Worm (Caenorhabditis elegans) whole organism, young adult: Measurements from ENCODE around the gene C03A3.2.

ENCODE experiments used
- C17E4.6 ChIP-seq: fragments of 200-800 bp; sonication (Bioruptor generic); IDR thresholded peaks from 2 replicates; pipeline ENCODE4 v1.3.6; 2022; ENCODE audit warnings: missing genetic modification reagents, missing genetic modification characterization, missing compliant biosample characterization
- F22D6.2 ChIP-seq: sonication (generic microtip); optimal IDR thresholded peaks from 2 replicates; lab custom pipeline; 2016; ENCODE audit warnings: mild to moderate bottlenecking, missing genetic modification characterization, missing compliant biosample characterization
- F23B12.7 ChIP-seq: sonication (generic microtip); optimal IDR thresholded peaks from 2 replicates; lab custom pipeline; 2017; ENCODE audit warnings: missing genetic modification characterization, mild to moderate bottlenecking, missing compliant biosample characterization, antibody characterized with exemption, moderate library complexity; ENCODE audit not compliant: insufficient read depth
- F57A8.1 ChIP-seq: fragments of 200-800 bp; sonication (Bioruptor generic); optimal IDR thresholded peaks from 2 replicates; lab custom pipeline; 2018; ENCODE audit warnings: mild to moderate bottlenecking, missing genetic modification characterization, moderate library complexity, missing compliant biosample characterization
- T07F8.4 ChIP-seq: sonication (generic microtip); optimal IDR thresholded peaks from 2 replicates; lab custom pipeline; 2016; ENCODE audit warnings: mild to moderate bottlenecking, missing genetic modification characterization, moderate library complexity, missing compliant biosample characterization
- Y56A3A.18 ChIP-seq: fragments of 200-800 bp; sonication (Bioruptor generic); IDR thresholded peaks from 2 replicates; pipeline ENCODE4 v1.3.6; 2022; ENCODE audit warnings: missing genetic modification reagents, missing genetic modification characterization, missing compliant biosample characterization
- Y67H2A.10 ChIP-seq: fragments of 200-800 bp; sonication (Bioruptor generic); conservative IDR thresholded peaks from 2 replicates; pipeline ENCODE4 v1.3.6; 2022; ENCODE audit warnings: missing genetic modification reagents, missing genetic modification characterization, missing compliant biosample characterization
- ama-1 ChIP-seq, 3 experiments: fragments of 150-350 bp in 1 of 3; sonication (generic microtip) in 2 of 3; optimal IDR thresholded peaks; 2 replicates each; lab custom pipeline; 2014 to 2018; ENCODE audit warnings: missing biosample characterization in 2 of 3, missing genetic modification characterization in 2 of 3, missing genetic modification reagents in 2 of 3
- attf-3 ChIP-seq: fragments of 200-800 bp; sonication (Bioruptor generic); conservative IDR thresholded peaks from 2 replicates; pipeline ENCODE4 v1.3.6; 2022; ENCODE audit warnings: missing genetic modification reagents, missing genetic modification characterization, missing compliant biosample characterization
- attf-6 ChIP-seq: fragments of 200-800 bp; sonication (Bioruptor generic); IDR thresholded peaks from 2 replicates; pipeline ENCODE4 v1.3.6; 2022; ENCODE audit warnings: missing genetic modification reagents, missing genetic modification characterization, missing compliant biosample characterization
- ceh-100 ChIP-seq: fragments of 200-800 bp; sonication (Bioruptor generic); IDR thresholded peaks from 2 replicates; pipeline ENCODE4 v1.3.6; 2022; ENCODE audit warnings: missing genetic modification reagents, missing genetic modification characterization, missing compliant biosample characterization
- ceh-40 ChIP-seq: fragments of 200-800 bp; sonication (Bioruptor generic); IDR thresholded peaks from 2 replicates; pipeline ENCODE4 v1.3.6; 2022; ENCODE audit warnings: missing genetic modification characterization, missing compliant biosample characterization
- die-1 ChIP-seq: sonication (generic microtip); optimal IDR thresholded peaks from 2 replicates; lab custom pipeline; 2016; ENCODE audit warnings: missing genotype, mild to moderate bottlenecking, missing genetic modification characterization, missing compliant biosample characterization
- dpff-1 ChIP-seq: sonication (generic microtip); optimal IDR thresholded peaks from 2 replicates; lab custom pipeline; 2017; ENCODE audit warnings: mild to moderate bottlenecking, missing genetic modification characterization, missing compliant biosample characterization
- efl-1 ChIP-seq: fragments of 150-350 bp; optimal IDR thresholded peaks from 2 replicates; lab custom pipeline; 2014; ENCODE audit warnings: missing biosample characterization, missing genetic modification reagents, missing genetic modification characterization
- egl-18 ChIP-seq: fragments of 200-800 bp; sonication (Bioruptor generic); IDR thresholded peaks from 2 replicates; pipeline ENCODE4 v1.3.6; 2022; ENCODE audit warnings: missing genetic modification reagents, missing genetic modification characterization, missing compliant biosample characterization
- egl-44 ChIP-seq: fragments of 200-800 bp; sonication (Bioruptor generic); IDR thresholded peaks from 2 replicates; pipeline ENCODE4 v1.3.6; 2022; ENCODE audit warnings: missing genetic modification reagents, missing genetic modification characterization, missing compliant biosample characterization
- ets-4 ChIP-seq: fragments of 200-800 bp; sonication (Bioruptor generic); optimal IDR thresholded peaks from 2 replicates; lab custom pipeline; 2018; ENCODE audit warnings: mild to moderate bottlenecking, missing genetic modification characterization, missing compliant biosample characterization
- him-1 ChIP-seq: sonication (generic microtip); optimal IDR thresholded peaks from 2 replicates; lab custom pipeline; 2016; ENCODE audit warnings: missing genotype, missing genetic modification reagents, missing genetic modification characterization, missing compliant biosample characterization
- hlh-12 ChIP-seq: sonication (generic microtip); optimal IDR thresholded peaks from 2 replicates; lab custom pipeline; 2016; ENCODE audit warnings: missing genetic modification characterization, missing compliant biosample characterization
- hrde-1 ChIP-seq: sonication (generic microtip); optimal IDR thresholded peaks from 2 replicates; lab custom pipeline; 2016; ENCODE audit warnings: missing genetic modification characterization, mild to moderate bottlenecking, missing compliant biosample characterization, moderate library complexity, missing genotype, missing genetic modification reagents, borderline replicate concordance
- hsf-1 ChIP-seq: fragments of 200-800 bp; sonication (Bioruptor generic); IDR thresholded peaks from 2 replicates; pipeline ENCODE4 v1.3.6; 2022; ENCODE audit warnings: missing genetic modification reagents, missing genetic modification characterization, missing compliant biosample characterization
- lag-1 ChIP-seq: fragments of 200-800 bp; sonication (Bioruptor generic); IDR thresholded peaks from 2 replicates; pipeline ENCODE4 v1.3.6; 2022; ENCODE audit warnings: missing genetic modification reagents, missing genetic modification characterization, missing compliant biosample characterization
- lin-26 ChIP-seq: fragments of 200-800 bp; sonication (Bioruptor generic); IDR thresholded peaks from 2 replicates; pipeline ENCODE4 v1.3.6; 2022; ENCODE audit warnings: missing genetic modification reagents, missing genetic modification characterization, missing compliant biosample characterization
- lin-35 ChIP-seq, 3 experiments: fragments of 150-350 bp in 2 of 3; sonication (generic microtip) in 1 of 3; optimal IDR thresholded peaks; 2 replicates each; lab custom pipeline; 2014 to 2018; ENCODE audit warnings: missing biosample characterization in 3 of 3, missing genetic modification characterization in 3 of 3, missing genetic modification reagents in 3 of 3
- lin-40 ChIP-seq: sonication (generic microtip); optimal IDR thresholded peaks from 2 replicates; lab custom pipeline; 2016; ENCODE audit warnings: missing genetic modification characterization, mild to moderate bottlenecking, missing compliant biosample characterization, missing genotype, missing genetic modification reagents
- lin-54 ChIP-seq: fragments of 200-800 bp; sonication (Bioruptor generic); optimal IDR thresholded peaks from 2 replicates; lab custom pipeline; 2018; ENCODE audit warnings: mild to moderate bottlenecking, missing genetic modification characterization, missing compliant biosample characterization
- madf-6 ChIP-seq: fragments of 200-800 bp; sonication (Bioruptor generic); IDR thresholded peaks from 2 replicates; pipeline ENCODE4 v1.3.6; 2022; ENCODE audit warnings: missing genetic modification reagents, missing genetic modification characterization, missing compliant biosample characterization
- nhr-179 ChIP-seq: sonication (generic microtip); optimal IDR thresholded peaks from 2 replicates; lab custom pipeline; 2016; ENCODE audit warnings: mild to moderate bottlenecking, missing genetic modification characterization, missing compliant biosample characterization
- nhr-80 ChIP-seq: sonication (generic microtip); optimal IDR thresholded peaks from 2 replicates; lab custom pipeline; 2016; ENCODE audit warnings: missing genetic modification characterization, missing compliant biosample characterization
- nhr-90 ChIP-seq: sonication (generic microtip); optimal IDR thresholded peaks from 2 replicates; lab custom pipeline; 2016; ENCODE audit warnings: missing genotype, mild to moderate bottlenecking, missing genetic modification characterization, missing compliant biosample characterization
- pbrm-1 ChIP-seq: fragments of 200-800 bp; sonication (Bioruptor generic); IDR thresholded peaks from 2 replicates; pipeline ENCODE4 v1.3.6; 2022; ENCODE audit warnings: missing genetic modification reagents, missing genetic modification characterization, missing compliant biosample characterization
- pha-4 ChIP-seq: fragments of 150-350 bp; sonication (generic microtip); optimal IDR thresholded peaks from 2 replicates; lab custom pipeline; 2014; ENCODE audit warnings: missing biosample characterization, missing genetic modification reagents, missing genetic modification characterization
- sea-2 ChIP-seq: fragments of 200-800 bp; sonication (Bioruptor generic); IDR thresholded peaks from 2 replicates; pipeline ENCODE4 v1.3.6; 2022; ENCODE audit warnings: missing genetic modification characterization, missing compliant biosample characterization
- snpc-1.1 ChIP-seq: sonication (generic microtip); optimal IDR thresholded peaks from 2 replicates; lab custom pipeline; 2017; ENCODE audit warnings: missing genetic modification characterization, mild to moderate bottlenecking, missing compliant biosample characterization, antibody characterized with exemption, moderate library complexity, missing genotype, missing genetic modification reagents; ENCODE audit not compliant: insufficient read depth
- snpc-4 ChIP-seq, 5 experiments: fragments of 150-350 bp in 1 of 5; sonication (generic microtip) in 4 of 5; optimal IDR thresholded peaks; 2 replicates each; lab custom pipeline; 2014 to 2018; ENCODE audit warnings: missing genetic modification characterization in 5 of 5, missing biosample characterization in 3 of 5, antibody characterized with exemption in 2 of 5, mild to moderate bottlenecking in 2 of 5, missing compliant biosample characterization in 2 of 5, missing genotype in 2 of 5, moderate library complexity in 2 of 5, missing genetic modification reagents in 1 of 5
- sptf-2 ChIP-seq: fragments of 200-800 bp; sonication (Bioruptor generic); optimal IDR thresholded peaks from 2 replicates; lab custom pipeline; 2018; ENCODE audit warnings: mild to moderate bottlenecking, missing genetic modification characterization, missing compliant biosample characterization
- tlf-1 ChIP-seq: fragments of 200-800 bp; sonication (Bioruptor generic); optimal IDR thresholded peaks from 2 replicates; lab custom pipeline; 2018; ENCODE audit warnings: mild to moderate bottlenecking, missing genetic modification characterization, missing compliant biosample characterization
- unc-130 ChIP-seq: sonication (generic microtip); optimal IDR thresholded peaks from 2 replicates; lab custom pipeline; 2016; ENCODE audit warnings: missing genetic modification reagents, missing genetic modification characterization, missing compliant biosample characterization
- unc-62 ChIP-seq: fragments of 150-350 bp; optimal IDR thresholded peaks from 2 replicates; lab custom pipeline; 2014; ENCODE audit warnings: missing biosample characterization, missing genetic modification reagents, missing genetic modification characterization
- ztf-22 ChIP-seq: fragments of 200-800 bp; sonication (Bioruptor generic); optimal IDR thresholded peaks from 2 replicates; lab custom pipeline; 2018; ENCODE audit warnings: mild to moderate bottlenecking, missing genetic modification characterization, moderate library complexity, missing compliant biosample characterization
- ztf-26 ChIP-seq: sonication (generic microtip); optimal IDR thresholded peaks from 2 replicates; lab custom pipeline; 2017; ENCODE audit warnings: missing genetic modification characterization, missing compliant biosample characterization
- ztf-3 ChIP-seq: fragments of 200-800 bp; sonication (Bioruptor generic); optimal IDR thresholded peaks from 2 replicates; lab custom pipeline; 2018; ENCODE audit warnings: mild to moderate bottlenecking, missing genetic modification characterization, missing compliant biosample characterization

Gene C03A3.2

DNA sequence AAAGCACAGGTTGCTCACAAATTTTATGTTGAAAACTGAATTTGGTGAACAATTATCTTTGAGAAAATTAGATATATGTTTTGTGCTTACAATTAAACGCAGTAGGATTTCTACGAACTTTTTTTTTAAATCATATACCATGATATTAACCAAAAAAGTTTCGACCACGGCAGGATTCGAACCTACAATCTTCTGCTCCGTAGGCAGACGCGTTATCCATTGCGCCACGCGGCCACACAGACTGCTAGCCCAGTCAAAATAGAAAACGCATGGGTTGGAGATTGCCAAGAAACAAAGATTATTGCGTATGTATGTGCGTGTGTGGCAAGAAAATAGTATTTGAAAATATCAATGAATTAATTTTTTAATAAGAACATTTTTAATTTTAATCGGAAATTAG lies 10.2 kb upstream of the C03A3.2 start (continued):
- TF ChIP-seq snpc-4 (GFP tag; optimal IDR thresholded peaks at IDR 0.05; lab: Kevin White, UChicago) (peak; percentile 82), snpc-4 (tag; optimal IDR thresholded peaks at IDR 0.05; lab: Kevin White, UChicago) (peak in 2 of 4 experiments; percentile 53 to 76), sea-2 (no peak), F22D6.2 (no peak), sptf-2 (GFP tag; lab: Kevin White, UChicago) (peak; percentile 78), unc-130 (peak; percentile 42), egl-44 (GFP tag; lab: Robert Waterston, UW) (peak; percentile 51; the same call in 1 of the 2 replicates), ceh-40 (GFP tag; lab: Robert Waterston, UW) (0 out of 2 replicates have a peak, but pooled peaks have one; percentile 45), dpff-1 (tag; lab: Kevin White, UChicago) (no peak), pbrm-1 (peak; percentile 92), efl-1 (no peak), attf-3 (GFP tag; lab: Robert Waterston, UW) (0 out of 2 replicates have a peak, but pooled peaks have one; percentile 18), Y56A3A.18 (GFP tag; lab: Robert Waterston, UW) (0 out of 2 replicates have a peak, but pooled peaks have one; percentile 54), lin-54 (GFP tag; lab: Kevin White, UChicago) (no peak), snpc-1.1 (tag; lab: Kevin White, UChicago) (peak; percentile 19), nhr-90 (peak; percentile 72), lin-35 (GFP tag; optimal IDR thresholded peaks at IDR 0.05; lab: Kevin White, UChicago) (peak in 1 of 3 experiments; percentile 32), C17E4.6 (GFP tag; lab: Robert Waterston, UW) (no peak), die-1 (tag; lab: Kevin White, UChicago) (peak; percentile 81), Y67H2A.10 (GFP tag; lab: Robert Waterston, UW) (no peak), madf-6 (peak; percentile 20; the same call in 1 of the 2 replicates), him-1 (peak; percentile 90), ama-1 (optimal IDR thresholded peaks at IDR 0.05; lab: Kevin White, UChicago) (no peak), ama-1 (GFP tag; optimal IDR thresholded peaks at IDR 0.05; lab: Kevin White, UChicago) (no peak), unc-62 (GFP tag; lab: Kevin White, UChicago) (no peak), attf-6 (GFP tag; lab: Robert Waterston, UW) (no peak), hrde-1 (peak; percentile 70), ceh-100 (GFP tag; lab: Robert Waterston, UW) (peak; percentile 49; the same call in 1 of the 2 replicates), egl-18 (GFP tag; lab: Robert Waterston, UW) (no peak), ztf-22 (no peak), pha-4 (tag; lab: Kevin White, UChicago) (no peak), nhr-179 (peak; percentile 52), ets-4 (GFP tag; lab: Kevin White, UChicago) (no peak), lag-1 (no peak), ztf-3 (GFP tag; lab: Kevin White, UChicago) (no peak), hlh-12 (no peak), F57A8.1 (GFP tag; lab: Kevin White, UChicago) (no peak), lin-26 (GFP tag; lab: Robert Waterston, UW) (peak; percentile 91), F23B12.7 (tag; lab: Kevin White, UChicago) (no peak), T07F8.4 (peak; percentile 48), ztf-26 (no peak), hsf-1 (GFP tag; lab: Robert Waterston, UW) (no peak), tlf-1 (GFP tag; lab: Kevin White, UChicago) (no peak), lin-40 (tag; lab: Kevin White, UChicago) (peak; percentile 60), nhr-80 (tag; lab: Kevin White, UChicago) (no peak)
- TF ChIP-seq, all 124 proteins: peak for 47
